5 worm cellular contexts compared by ENCODE assay signal in the genomic region with DNA sequence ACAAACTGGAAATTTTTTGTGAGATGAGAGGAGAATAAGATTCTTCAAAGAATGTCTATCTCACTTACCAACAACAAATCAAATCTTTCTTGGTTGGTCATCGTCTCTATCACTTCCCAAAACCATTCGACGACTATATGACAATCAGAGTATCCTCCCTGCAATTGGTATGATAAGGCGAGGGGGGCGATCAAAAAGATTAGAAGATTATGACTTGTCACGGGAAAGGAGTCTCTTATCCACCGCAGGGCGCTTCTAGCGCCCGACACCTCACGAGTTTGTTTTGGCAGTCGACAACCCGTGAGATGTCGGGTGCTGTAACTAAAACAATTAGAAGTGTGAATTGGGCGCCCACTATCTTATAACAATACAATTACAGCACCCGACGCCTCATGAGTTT.
A peak's percentile ranks its signal among the peaks of the same experiment; 100 is the strongest.
TF ChIP-seq lines count a peak whose summit lies in the region.

No protein-coding gene starts in this region.

TF ChIP-seq in whole organism, L1 larva, 84 proteins besides CTCF, POLR2A, EP300 and RAD21:
- TF ChIP-seq tbx-2 (tag; optimal IDR thresholded peaks at IDR 0.05; lab: Kevin White, UChicago) (no peak), blmp-1 (tag; optimal IDR thresholded peaks at IDR 0.05; lab: Kevin White, UChicago) (peak; percentile 27), aha-1 (tag; optimal IDR thresholded peaks at IDR 0.05; lab: Kevin White, UChicago) (no peak), snpc-4 (tag; optimal IDR thresholded peaks at IDR 0.05; lab: Kevin White, UChicago) (peak; percentile 94), nhr-71 (tag; optimal IDR thresholded peaks at IDR 0.05; lab: Kevin White, UChicago) (peak; percentile 33), hlh-4 (tag; optimal IDR thresholded peaks at IDR 0.05; lab: Kevin White, UChicago) (no peak), lin-14 (GFP tag; optimal IDR thresholded peaks at IDR 0.05; lab: Kevin White, UChicago) (peak; percentile 26), nhr-20 (tag; optimal IDR thresholded peaks at IDR 0.05; lab: Kevin White, UChicago) (peak; percentile 23), elt-3 (tag; optimal IDR thresholded peaks at IDR 0.05; lab: Kevin White, UChicago) (peak in 5 of 6 experiments; percentile 54 to 89 (median 74)), snu-23 (GFP tag; optimal IDR thresholded peaks at IDR 0.05; lab: Kevin White, UChicago) (peak; percentile 38), grh-1 (GFP tag; IDR thresholded peaks at IDR 0.05; lab: Robert Waterston, UW) (no peak), skn-1 (tag; optimal IDR thresholded peaks at IDR 0.05; lab: Kevin White, UChicago) (no peak), nhr-85 (tag; lab: Kevin White, UChicago) (peak; percentile 23), lin-13 (GFP tag; optimal IDR thresholded peaks at IDR 0.05; lab: Kevin White, UChicago) (peak; percentile 84), egl-13 (tag; optimal IDR thresholded peaks at IDR 0.05; lab: Kevin White, UChicago) (no peak), nhr-19 (GFP tag; conservative IDR thresholded peaks at IDR 0.05; lab: Robert Waterston, UW) (peak; percentile 27), ceh-8 (GFP tag; optimal IDR thresholded peaks at IDR 0.05; lab: Kevin White, UChicago) (no peak)
TF ChIP-seq in whole organism, L1 larva: peak in this region for 10.

TF ChIP-seq in whole organism, L2 larva, 48 proteins besides CTCF, POLR2A, EP300 and RAD21:
- peak; percentile 46 for TF ChIP-seq sma-3 (GFP tag; optimal IDR thresholded peaks at IDR 0.05; lab: Kevin White, UChicago)
- TF ChIP-seq crh-2 (tag; optimal IDR thresholded peaks at IDR 0.05; lab: Kevin White, UChicago) = no peak
- TF ChIP-seq blmp-1 (tag; optimal IDR thresholded peaks at IDR 0.05; lab: Kevin White, UChicago; ENCODE audit: insufficient read depth) = peak; percentile 24
- TF ChIP-seq nhr-21 (tag; optimal IDR thresholded peaks at IDR 0.05; lab: Kevin White, UChicago) = peak; percentile 42
- no peak for TF ChIP-seq nhr-23 (tag; optimal IDR thresholded peaks at IDR 0.05; lab: Kevin White, UChicago)
- TF ChIP-seq gmeb-1 (tag; optimal IDR thresholded peaks at IDR 0.05; lab: Kevin White, UChicago) = peak; percentile 16
- peak; percentile 91 for TF ChIP-seq snpc-4 (tag; optimal IDR thresholded peaks at IDR 0.05; lab: Kevin White, UChicago)
- TF ChIP-seq lin-13 (GFP tag; optimal IDR thresholded peaks at IDR 0.05; lab: Kevin White, UChicago) = peak; percentile 48
- no peak for TF ChIP-seq Y55F3AM.14 (GFP tag; optimal IDR thresholded peaks at IDR 0.05; lab: Kevin White, UChicago)
- TF ChIP-seq sma-9 (GFP tag; optimal IDR thresholded peaks at IDR 0.05; lab: Kevin White, UChicago) = peak; percentile 37
- TF ChIP-seq sma-9 (tag; optimal IDR thresholded peaks at IDR 0.05; lab: Kevin White, UChicago) = no peak

TF ChIP-seq in whole organism, L3 larva, 47 proteins besides CTCF, POLR2A, EP300 and RAD21:
- TF ChIP-seq elt-2 (tag; optimal IDR thresholded peaks at IDR 0.05; lab: Kevin White, UChicago) (no peak), nhr-11 (tag; optimal IDR thresholded peaks at IDR 0.05; lab: Kevin White, UChicago) (no peak), sea-2 (GFP tag; optimal IDR thresholded peaks at IDR 0.05; lab: Kevin White, UChicago) (no peak), ZK546.5 (tag; optimal IDR thresholded peaks at IDR 0.05; lab: Kevin White, UChicago) (no peak), fkh-10 (GFP tag; optimal IDR thresholded peaks at IDR 0.05; lab: Kevin White, UChicago) (no peak), elt-1 (tag; optimal IDR thresholded peaks at IDR 0.05; lab: Kevin White, UChicago) (no peak), elt-3 (tag; optimal IDR thresholded peaks at IDR 0.05; lab: Kevin White, UChicago) (peak in 2 of 3 experiments; percentile 44 to 86), snpc-4 (tag; optimal IDR thresholded peaks at IDR 0.05; lab: Kevin White, UChicago) (peak; percentile 96), R02D3.7 (tag; optimal IDR thresholded peaks at IDR 0.05; lab: Kevin White, UChicago) (peak; percentile 7), mml-1 (tag; optimal IDR thresholded peaks at IDR 0.05; lab: Kevin White, UChicago) (no peak), ceh-28 (tag; optimal IDR thresholded peaks at IDR 0.05; lab: Kevin White, UChicago) (no peak), nhr-25 (tag; optimal IDR thresholded peaks at IDR 0.05; lab: Kevin White, UChicago) (peak; percentile 0), zag-1 (tag; optimal IDR thresholded peaks at IDR 0.05; lab: Kevin White, UChicago) (no peak), nhr-43 (tag; optimal IDR thresholded peaks at IDR 0.05; lab: Kevin White, UChicago; ENCODE audit: poor library complexity, severe bottlenecking) (peak; percentile 17), skn-1 (tag; optimal IDR thresholded peaks at IDR 0.05; lab: Kevin White, UChicago) (no peak)

TF ChIP-seq in whole organism, L4 larva, 104 proteins besides CTCF, POLR2A, EP300 and RAD21 (continues in another document):
- TF ChIP-seq hmg-1.1 (GFP tag; IDR thresholded peaks at IDR 0.05; lab: Robert Waterston, UW) (no peak), dmd-9 (GFP tag; IDR thresholded peaks at IDR 0.05; lab: Robert Waterston, UW) (no peak), snpc-4 (tag; optimal IDR thresholded peaks at IDR 0.05; lab: Kevin White, UChicago) (peak; percentile 66), dve-1 (tag; optimal IDR thresholded peaks at IDR 0.05; lab: Kevin White, UChicago; ENCODE audit: insufficient read depth) (no peak), nhr-28 (tag; optimal IDR thresholded peaks at IDR 0.05; lab: Kevin White, UChicago) (peak; percentile 38), hlh-30 (tag; optimal IDR thresholded peaks at IDR 0.05; lab: Kevin White, UChicago; ENCODE audit: insufficient read depth) (peak; percentile 81), spr-1 (tag; optimal IDR thresholded peaks at IDR 0.05; lab: Kevin White, UChicago) (no peak), sdz-12 (GFP tag; optimal IDR thresholded peaks at IDR 0.05; lab: Kevin White, UChicago) (no peak), mep-1 (tag; optimal IDR thresholded peaks at IDR 0.05; lab: Kevin White, UChicago) (peak; percentile 15), ztf-11 (tag; optimal IDR thresholded peaks at IDR 0.05; lab: Kevin White, UChicago) (no peak), lin-13 (GFP tag; optimal IDR thresholded peaks at IDR 0.05; lab: Kevin White, UChicago) (peak; percentile 25), mdl-1 (tag; optimal IDR thresholded peaks at IDR 0.05; lab: Kevin White, UChicago) (peak in 1 of 2 experiments; percentile 24), unc-62 (GFP tag; optimal IDR thresholded peaks at IDR 0.05 in 1 of 2; lab: Kevin White, UChicago) (no peak), unc-62 (tag; optimal IDR thresholded peaks at IDR 0.05; lab: Kevin White, UChicago) (no peak), pqm-1 (tag; optimal IDR thresholded peaks at IDR 0.05; lab: Kevin White, UChicago) (no peak), mxl-2 (GFP tag; conservative IDR thresholded peaks at IDR 0.05; lab: Robert Waterston, UW) (no peak), hif-1 (tag; optimal IDR thresholded peaks at IDR 0.05; lab: Kevin White, UChicago) (no peak), lir-3 (tag; optimal IDR thresholded peaks at IDR 0.05; lab: Kevin White, UChicago) (no peak), nhr-11 (tag; optimal IDR thresholded peaks at IDR 0.05; lab: Kevin White, UChicago) (no peak), F10B5.3 (tag; optimal IDR thresholded peaks at IDR 0.05; lab: Kevin White, UChicago) (no peak), unc-130 (GFP tag; optimal IDR thresholded peaks at IDR 0.05; lab: Kevin White, UChicago) (no peak), F26F4.8 (GFP tag; conservative IDR thresholded peaks at IDR 0.05; lab: Robert Waterston, UW) (no peak), tra-1 (GFP tag; IDR thresholded peaks at IDR 0.05; lab: Robert Waterston, UW) (0 out of 2 replicates have a peak, but pooled peaks have one; percentile 29), T26A8.4 (GFP tag; IDR thresholded peaks at IDR 0.05; lab: Robert Waterston, UW) (no peak), dmd-6 (GFP tag; IDR thresholded peaks at IDR 0.05; lab: Robert Waterston, UW) (peak; percentile 17; the same call in 1 of the 2 replicates)

TF ChIP-seq in whole organism, young adult, 124 proteins besides CTCF, POLR2A, EP300 and RAD21:
- peak; percentile 37 for TF ChIP-seq snpc-4 (GFP tag; optimal IDR thresholded peaks at IDR 0.05; lab: Kevin White, UChicago)
- peak; percentile 87 to 96 (median 92) for TF ChIP-seq snpc-4 (tag; optimal IDR thresholded peaks at IDR 0.05; lab: Kevin White, UChicago)
- peak; percentile 60; the same call in 1 of the 2 replicates for TF ChIP-seq lin-26 (GFP tag; IDR thresholded peaks at IDR 0.05; lab: Robert Waterston, UW)
- TF ChIP-seq madf-3 (GFP tag; IDR thresholded peaks at IDR 0.05; lab: Robert Waterston, UW) = 0 out of 2 replicates have a peak, but pooled peaks have one; percentile 46
- TF ChIP-seq ztf-26 (tag; optimal IDR thresholded peaks at IDR 0.05; lab: Kevin White, UChicago) = peak; percentile 54
- TF ChIP-seq mel-28 (tag; optimal IDR thresholded peaks at IDR 0.05; lab: Kevin White, UChicago; ENCODE audit: borderline replicate concordance) = no peak
- no peak for TF ChIP-seq lsy-27 (tag; optimal IDR thresholded peaks at IDR 0.05; lab: Kevin White, UChicago; ENCODE audit: borderline replicate concordance, insufficient read depth)
